Worm (Caenorhabditis elegans): ENCODE measurements around the gene kmo-2.

DNA sequence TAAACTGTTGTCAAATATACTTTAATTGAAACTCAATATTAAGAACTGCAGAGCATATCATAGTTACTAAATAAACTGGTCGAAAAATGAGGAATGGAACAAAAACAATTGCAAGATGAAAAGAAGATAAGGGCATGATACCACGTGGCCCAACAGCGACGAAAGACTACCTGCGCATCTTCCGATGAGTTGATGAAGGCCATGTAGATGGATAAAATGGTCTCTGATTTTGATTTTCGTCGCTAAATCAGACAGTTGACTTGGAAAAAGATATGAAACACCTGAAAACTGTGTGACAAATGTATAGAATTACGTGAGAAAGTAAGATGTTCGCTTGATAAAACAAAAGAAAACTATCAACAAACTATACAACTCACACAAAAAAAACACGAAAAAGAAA is 3.1 kb upstream of the kmo-2 start:
- TF ChIP-seq ceh-13 (GFP tag; optimal IDR thresholded peaks at IDR 0.05) (no peak), ama-1 (optimal IDR thresholded peaks at IDR 0.05) (no peak), hmbx-1 (tag; optimal IDR thresholded peaks at IDR 0.05) (no peak), ets-7 (tag; optimal IDR thresholded peaks at IDR 0.05) (no peak), flt-1 (GFP tag; IDR thresholded peaks at IDR 0.05) (no peak), tra-4 (tag; optimal IDR thresholded peaks at IDR 0.05) (no peak), F13C5.2 (tag; optimal IDR thresholded peaks at IDR 0.05) (no peak)

Data from whole organism, early embryonic.